Fruit fly (Drosophila melanogaster) whole organism, embryonic: Measurements from ENCODE around the gene TTLL1A.
A peak's percentile ranks its signal among the peaks of the same experiment; 100 is the strongest.

ENCODE experiments used
- Adf1 ChIP-seq: fragments of 200-800 bp; sonication (Bioruptor generic); IDR thresholded peaks from 2 replicates; pipeline ENCODE4 v1.3.6; 2022; ENCODE audit warnings: missing biosample characterization, missing genetic modification characterization
- CG10274 ChIP-seq: fragments of 200-800 bp; sonication (Bioruptor generic); optimal IDR thresholded peaks from 3 replicates; lab custom pipeline; 2017; ENCODE audit warnings: missing biosample characterization, mild to moderate bottlenecking, missing genetic modification characterization
- CG10321 ChIP-seq: fragments of 200-800 bp; sonication (Bioruptor generic); IDR thresholded peaks from 2 replicates; pipeline ENCODE4 v1.3.6; 2022; ENCODE audit warnings: missing biosample characterization, missing genetic modification characterization
- CG11695 ChIP-seq: fragments of 200-800 bp; sonication (Bioruptor generic); IDR thresholded peaks from 3 replicates; pipeline ENCODE4 v1.3.6; 2022; ENCODE audit warnings: missing biosample characterization, missing genetic modification characterization
- CG12391 ChIP-seq: fragments of 200-800 bp; sonication (Bioruptor generic); optimal IDR thresholded peaks from 3 replicates; lab custom pipeline; 2018; ENCODE audit warnings: missing biosample characterization, mild to moderate bottlenecking, missing genetic modification characterization, moderate library complexity
- CG13123 ChIP-seq: fragments of 200-800 bp; sonication (Bioruptor generic); optimal IDR thresholded peaks from 2 replicates; lab custom pipeline; 2016; ENCODE audit warnings: missing biosample characterization, missing genetic modification characterization
- CG14441 ChIP-seq: fragments of 200-800 bp; sonication (Bioruptor generic); IDR thresholded peaks from 2 replicates; pipeline ENCODE4 v1.3.6; 2022; ENCODE audit warnings: missing biosample characterization, missing genetic modification characterization
- CG15011 ChIP-seq: fragments of 200-800 bp; sonication (Bioruptor generic); optimal IDR thresholded peaks from 3 replicates; lab custom pipeline; 2018; ENCODE audit warnings: missing biosample characterization, mild to moderate bottlenecking, missing genetic modification characterization
- CG15269 ChIP-seq: fragments of 200-800 bp; sonication (Bioruptor generic); optimal IDR thresholded peaks from 2 replicates; lab custom pipeline; 2018; ENCODE audit warnings: missing biosample characterization, mild to moderate bottlenecking, missing genetic modification characterization, moderate library complexity
- CG15601 ChIP-seq: fragments of 200-800 bp; sonication (Bioruptor generic); optimal IDR thresholded peaks from 3 replicates; lab custom pipeline; 2019; ENCODE audit warnings: missing biosample characterization, mild to moderate bottlenecking, missing genetic modification characterization, moderate library complexity
- CG15696 ChIP-seq: fragments of 200-800 bp; sonication (Bioruptor generic); optimal IDR thresholded peaks from 2 replicates; lab custom pipeline; 2019; ENCODE audit warnings: missing biosample characterization, mild to moderate bottlenecking, missing genetic modification characterization, moderate library complexity
- CG18011 ChIP-seq: fragments of 200-800 bp; sonication (Bioruptor generic); optimal IDR thresholded peaks from 2 replicates; lab custom pipeline; 2017; ENCODE audit warnings: missing biosample characterization, missing genetic modification characterization, mild to moderate bottlenecking, moderate library complexity, missing genotype
- CG18262 ChIP-seq: fragments of 200-800 bp; optimal IDR thresholded peaks from 3 replicates; lab custom pipeline; 2019; ENCODE audit warnings: missing biosample characterization, mild to moderate bottlenecking, missing genetic modification characterization, moderate library complexity
- CG1832 ChIP-seq: fragments of 200-800 bp; sonication (Bioruptor generic); optimal IDR thresholded peaks from 2 replicates; lab custom pipeline; 2017; ENCODE audit warnings: missing biosample characterization, mild to moderate bottlenecking, missing genetic modification characterization, inconsistent platforms
- CG2199 ChIP-seq: fragments of 200-800 bp; sonication (Bioruptor generic); IDR thresholded peaks from 3 replicates; pipeline ENCODE4 v1.3.6; 2022; ENCODE audit warnings: missing biosample characterization, missing genetic modification characterization
- CG31441 ChIP-seq: fragments of 200-800 bp; sonication (Bioruptor generic); IDR thresholded peaks from 2 replicates; pipeline ENCODE4 v1.3.6; 2022; ENCODE audit warnings: missing biosample characterization, missing genetic modification characterization
- CG3281 ChIP-seq: fragments of 200-800 bp; sonication (Bioruptor generic); optimal IDR thresholded peaks from 3 replicates; lab custom pipeline; 2017; ENCODE audit warnings: missing biosample characterization, mild to moderate bottlenecking, missing genetic modification characterization
- CG3995 ChIP-seq: fragments of 200-800 bp; sonication (Bioruptor generic); optimal IDR thresholded peaks from 3 replicates; lab custom pipeline; 2016; ENCODE audit warnings: missing biosample characterization, missing genetic modification characterization
- CG6683 ChIP-seq: fragments of 200-800 bp; sonication (Bioruptor generic); optimal IDR thresholded peaks from 2 replicates; lab custom pipeline; 2017; ENCODE audit warnings: missing biosample characterization, mild to moderate bottlenecking, missing genetic modification characterization, missing genetic modification reagents
- CG7839 ChIP-seq: fragments of 200-800 bp; sonication (Bioruptor generic); optimal IDR thresholded peaks from 3 replicates; lab custom pipeline; 2018; ENCODE audit warnings: missing biosample characterization, mild to moderate bottlenecking, missing genetic modification characterization, moderate library complexity
- CG7963 ChIP-seq: fragments of 200-800 bp; sonication (Bioruptor generic); IDR thresholded peaks from 3 replicates; pipeline ENCODE4 v1.3.6; 2022; ENCODE audit warnings: missing biosample characterization, missing genetic modification characterization; ENCODE audit not compliant: partially characterized antibody
- CG9215 ChIP-seq: fragments of 200-800 bp; sonication (Bioruptor generic); IDR thresholded peaks from 2 replicates; pipeline ENCODE4 v1.3.6; 2022; ENCODE audit warnings: missing biosample characterization, missing genetic modification characterization
- CG9727 ChIP-seq: fragments of 200-800 bp; sonication (Bioruptor generic); optimal IDR thresholded peaks from 3 replicates; lab custom pipeline; 2017; ENCODE audit warnings: missing biosample characterization, mild to moderate bottlenecking, missing genetic modification characterization
- CHES-1-like ChIP-seq: fragments of 200-800 bp; sonication (Bioruptor generic); optimal IDR thresholded peaks from 2 replicates; lab custom pipeline; 2016; ENCODE audit warnings: missing biosample characterization, missing genetic modification characterization
- CTCF ChIP-seq: fragments of 200-800 bp; sonication (Bioruptor generic); optimal IDR thresholded peaks from 2 replicates; lab custom pipeline; 2017; ENCODE audit warnings: missing biosample characterization, mild to moderate bottlenecking, missing genetic modification characterization, moderate library complexity
- Camta ChIP-seq: fragments of 200-800 bp; sonication (Bioruptor generic); optimal IDR thresholded peaks from 2 replicates; lab custom pipeline; 2016; ENCODE audit warnings: missing biosample characterization, missing genetic modification characterization
- Gug ChIP-seq: fragments of 200-800 bp; sonication (Bioruptor generic); IDR thresholded peaks from 4 replicates; pipeline ENCODE4 v1.3.6; 2022; ENCODE audit warnings: missing biosample characterization, missing genetic modification characterization
- HLHmδ ChIP-seq: fragments of 200-800 bp; sonication (Bioruptor generic); optimal IDR thresholded peaks from 2 replicates; lab custom pipeline; 2018; ENCODE audit warnings: missing biosample characterization, mild to moderate bottlenecking, missing genetic modification characterization, moderate library complexity
- Hsf ChIP-seq: fragments of 200-800 bp; sonication (Bioruptor generic); optimal IDR thresholded peaks from 3 replicates; lab custom pipeline; 2016; ENCODE audit warnings: missing biosample characterization, missing genetic modification characterization
- MBD-R2 ChIP-seq: fragments of 200-800 bp; sonication (Bioruptor generic); IDR thresholded peaks from 2 replicates; pipeline ENCODE4 v1.3.6; 2022; ENCODE audit warnings: missing biosample characterization, missing genetic modification characterization
- Neu2 ChIP-seq: fragments of 200-800 bp; sonication (Bioruptor generic); optimal IDR thresholded peaks from 3 replicates; lab custom pipeline; 2016; ENCODE audit warnings: missing biosample characterization, missing genetic modification characterization, borderline replicate concordance
- ato ChIP-seq: fragments of 200-800 bp; sonication (Bioruptor generic); IDR thresholded peaks from 2 replicates; pipeline ENCODE4 v1.3.6; 2022; ENCODE audit warnings: missing biosample characterization, missing genetic modification characterization; ENCODE audit not compliant: partially characterized antibody
- az2 ChIP-seq: fragments of 200-800 bp; sonication (Bioruptor generic); optimal IDR thresholded peaks from 3 replicates; lab custom pipeline; 2016; ENCODE audit warnings: missing biosample characterization, missing genetic modification characterization
- bbx ChIP-seq: fragments of 200-800 bp; sonication (Bioruptor generic); IDR thresholded peaks from 2 replicates; pipeline ENCODE4 v1.3.6; 2022; ENCODE audit warnings: missing biosample characterization, missing genetic modification characterization; ENCODE audit not compliant: partially characterized antibody
- crp ChIP-seq, 2 experiments: fragments of 200-800 bp; sonication (Bioruptor generic); optimal IDR thresholded peaks; 2 replicates in 1 of 2; 3 replicates in 1 of 2; lab custom pipeline; 2017; ENCODE audit warnings: missing biosample characterization in 2 of 2, missing genetic modification characterization in 2 of 2, mild to moderate bottlenecking in 1 of 2, moderate library complexity in 1 of 2
- gcm2 ChIP-seq: fragments of 200-800 bp; sonication (Bioruptor generic); optimal IDR thresholded peaks from 2 replicates; lab custom pipeline; 2016; ENCODE audit warnings: missing biosample characterization, missing genetic modification characterization
- kay ChIP-seq: fragments of 200-800 bp; sonication (Bioruptor generic); optimal IDR thresholded peaks from 2 replicates; lab custom pipeline; 2016; ENCODE audit warnings: missing biosample characterization, missing genetic modification characterization
- lab ChIP-seq: fragments of 200-800 bp; sonication (Bioruptor generic); optimal IDR thresholded peaks from 3 replicates; lab custom pipeline; 2017; ENCODE audit warnings: missing biosample characterization, missing genetic modification characterization, mild to moderate bottlenecking, moderate library complexity, missing genetic modification reagents
- lmd ChIP-seq: fragments of 200-800 bp; sonication (Bioruptor generic); IDR thresholded peaks from 2 replicates; pipeline ENCODE4 v1.3.6; 2022; ENCODE audit warnings: missing biosample characterization, missing genetic modification characterization
- mam ChIP-seq: fragments of 200-800 bp; sonication (Bioruptor generic); optimal IDR thresholded peaks from 3 replicates; lab custom pipeline; 2016; ENCODE audit warnings: missing biosample characterization, missing genetic modification characterization
- mld ChIP-seq: fragments of 200-800 bp; sonication (Bioruptor generic); IDR thresholded peaks from 3 replicates; pipeline ENCODE4 v1.3.6; 2022; ENCODE audit warnings: missing biosample characterization, missing genetic modification characterization; ENCODE audit not compliant: partially characterized antibody
- nau ChIP-seq: fragments of 200-800 bp; sonication (Bioruptor generic); optimal IDR thresholded peaks from 3 replicates; lab custom pipeline; 2017; ENCODE audit warnings: missing biosample characterization, mild to moderate bottlenecking, missing genetic modification characterization, missing genetic modification reagents
- odd ChIP-seq: fragments of 200-800 bp; sonication (Bioruptor generic); optimal IDR thresholded peaks from 2 replicates; lab custom pipeline; 2017; ENCODE audit warnings: missing biosample characterization, mild to moderate bottlenecking, missing genetic modification characterization
- onecut ChIP-seq: fragments of 200-800 bp; sonication (Bioruptor generic); IDR thresholded peaks from 2 replicates; pipeline ENCODE4 v1.3.6; 2022; ENCODE audit warnings: missing biosample characterization, missing genetic modification characterization
- pan ChIP-seq, 4 experiments: fragments of >200 bp in 3 of 4; fragments of 200-800 bp in 1 of 4; sonication (Bioruptor generic) in 1 of 4; optimal IDR thresholded peaks in 3 of 4; IDR thresholded peaks in 1 of 4; 2 replicates each; pipeline versions ENCODE4 v1.3.6 to Lab custom; 2017 to 2022; ENCODE audit warnings: missing biosample characterization in 2 of 4, missing genetic modification characterization in 2 of 4, mixed read lengths in 1 of 4
- rib ChIP-seq: fragments of 200-800 bp; sonication (Bioruptor generic); IDR thresholded peaks from 2 replicates; pipeline ENCODE4 v1.3.6; 2022; ENCODE audit warnings: missing biosample characterization, missing genetic modification characterization
- ro ChIP-seq: fragments of 200-800 bp; sonication (Bioruptor generic); IDR thresholded peaks from 2 replicates; pipeline ENCODE4 v1.3.6; 2022; ENCODE audit warnings: missing biosample characterization, missing genetic modification characterization
- run ChIP-seq: fragments of 200-800 bp; sonication (Bioruptor generic); optimal IDR thresholded peaks from 3 replicates; lab custom pipeline; 2018; ENCODE audit warnings: missing biosample characterization, mild to moderate bottlenecking, missing genetic modification characterization
- tll ChIP-seq, 2 experiments: fragments of 200-800 bp in 1 of 2; fragments of >200 bp in 1 of 2; sonication (Bioruptor generic) in 1 of 2; optimal IDR thresholded peaks; 2 replicates each; lab custom pipeline; 2017 to 2019; ENCODE audit warnings: missing biosample characterization in 2 of 2, missing genetic modification characterization in 2 of 2, mild to moderate bottlenecking in 1 of 2, moderate library complexity in 1 of 2
- unpg ChIP-seq: fragments of 200-800 bp; sonication (Bioruptor generic); optimal IDR thresholded peaks from 3 replicates; lab custom pipeline; 2018; ENCODE audit warnings: missing biosample characterization, mild to moderate bottlenecking, missing genetic modification characterization, moderate library complexity
- wor ChIP-seq: fragments of 200-800 bp; sonication (Bioruptor generic); IDR thresholded peaks from 2 replicates; pipeline ENCODE4 v1.3.6; 2022; ENCODE audit warnings: missing biosample characterization, missing genetic modification characterization

TTLL1A gene

DNA sequence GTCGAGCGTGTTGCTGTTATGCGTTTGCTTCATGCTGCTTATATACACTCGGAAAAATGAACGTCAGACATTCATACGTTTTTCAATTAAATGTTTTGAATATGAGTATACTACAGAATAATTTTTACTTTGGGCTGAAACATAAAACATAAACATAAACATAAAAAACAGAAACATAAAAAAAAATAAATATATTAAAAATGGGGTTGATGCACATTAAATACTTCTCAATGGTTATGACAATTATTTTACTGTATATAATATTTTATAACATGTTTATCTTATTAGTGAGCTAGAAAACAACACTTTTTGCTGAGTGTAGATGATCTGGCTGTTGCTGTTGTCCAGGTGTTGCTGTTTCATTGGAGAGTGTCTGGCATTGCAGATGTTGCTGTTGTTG lies 35.0 kb upstream of the TTLL1A start (continued):
- TF ChIP-seq HLHmδ: no peak
- no peak for TF ChIP-seq CG18011 (GFP tag; lab: Kevin White, UChicago)
- TF ChIP-seq CG2199: no peak
- TF ChIP-seq nau: no peak
- no peak for TF ChIP-seq mam (GFP tag; lab: Kevin White, UChicago)
- no peak for TF ChIP-seq mld (GFP tag; lab: Robert Waterston, UW)
- TF ChIP-seq CG15269 (tag; lab: Kevin White, UChicago): peak; percentile 18
- TF ChIP-seq CG3281: no peak
- no peak for TF ChIP-seq onecut
- TF ChIP-seq pan (optimal IDR thresholded peaks at IDR 0.05; lab: Kevin White, UChicago): no peak
- peak in 1 of 2 experiments; percentile 20 for TF ChIP-seq pan (GFP tag; optimal IDR thresholded peaks at IDR 0.05 in 1 of 2, IDR thresholded peaks at IDR 0.05 in 1 of 2)
- TF ChIP-seq CG7963 (GFP tag; lab: Robert Waterston, UW): no peak
- TF ChIP-seq odd: no peak
- TF ChIP-seq Adf1 (GFP tag; lab: Robert Waterston, UW): no peak
- TF ChIP-seq CG10274 (GFP tag; lab: Kevin White, UChicago): no peak
- no peak for TF ChIP-seq bbx (GFP tag; lab: Robert Waterston, UW)
- TF ChIP-seq unpg (GFP tag; lab: Kevin White, UChicago): peak; percentile 39
- TF ChIP-seq CG18262 (tag; lab: Kevin White, UChicago): peak; percentile 41
- TF ChIP-seq CG1832: no peak
- TF ChIP-seq CHES-1-like (GFP tag; lab: Kevin White, UChicago): no peak
- no peak for TF ChIP-seq rib (GFP tag; lab: Robert Waterston, UW)
- TF ChIP-seq CTCF: no peak
- TF ChIP-seq ato (GFP tag; lab: Robert Waterston, UW): no peak
- TF ChIP-seq CG11695 (GFP tag; lab: Robert Waterston, UW): no peak
- no peak for TF ChIP-seq ro
- TF ChIP-seq CG15601 (tag; lab: Kevin White, UChicago): no peak
- TF ChIP-seq CG9727 (GFP tag; lab: Kevin White, UChicago): no peak
- TF ChIP-seq CG6683 (GFP tag; lab: Kevin White, UChicago): no peak
- TF ChIP-seq Neu2: no peak
- TF ChIP-seq CG10321: no peak
- TF ChIP-seq MBD-R2 (GFP tag; lab: Robert Waterston, UW): no peak
- TF ChIP-seq Camta (GFP tag; lab: Kevin White, UChicago): no peak
- no peak for TF ChIP-seq CG9215
- no peak for TF ChIP-seq CG13123
- no peak for TF ChIP-seq CG14441 (GFP tag; lab: Robert Waterston, UW)
- no peak for TF ChIP-seq Gug (GFP tag; lab: Robert Waterston, UW)
- no peak for TF ChIP-seq tll (GFP tag; optimal IDR thresholded peaks at IDR 0.05; lab: Kevin White, UChicago)
- TF ChIP-seq lmd (GFP tag; lab: Robert Waterston, UW): no peak
- 0 out of 2 replicates have a peak, but pooled peaks have one; percentile 23 for TF ChIP-seq wor
- peak; percentile 35 for TF ChIP-seq CG12391 (tag; lab: Kevin White, UChicago)
- TF ChIP-seq lab (GFP tag; lab: Kevin White, UChicago): no peak
- TF ChIP-seq Hsf: no peak
- TF ChIP-seq run: no peak
- no peak for TF ChIP-seq crp (GFP tag; optimal IDR thresholded peaks at IDR 0.05; lab: Kevin White, UChicago)
- no peak for TF ChIP-seq kay (GFP tag; lab: Kevin White, UChicago)
- TF ChIP-seq CG3995 (GFP tag; lab: Kevin White, UChicago): no peak
- peak; percentile 51 for TF ChIP-seq CG31441 (GFP tag; lab: Robert Waterston, UW)
- no peak for TF ChIP-seq gcm2 (GFP tag; lab: Kevin White, UChicago)
- peak; percentile 27 for TF ChIP-seq az2 (GFP tag; lab: Kevin White, UChicago)
- TF ChIP-seq CG7839 (tag; lab: Kevin White, UChicago): peak; percentile 38
- no peak for TF ChIP-seq CG15011 (GFP tag; lab: Kevin White, UChicago)
- TF ChIP-seq CG15696 (tag; lab: Kevin White, UChicago): no peak
